Worm (Caenorhabditis elegans) whole organism, early embryonic: ENCODE data around the gene let-413.

Source experiments
- B0310.2 ChIP-seq: sonication (generic microtip); optimal IDR thresholded peaks from 2 replicates; lab custom pipeline; 2016; ENCODE audit warnings: mild to moderate bottlenecking, missing genetic modification characterization, missing compliant biosample characterization
- F13C5.2 ChIP-seq: sonication (generic microtip); optimal IDR thresholded peaks from 2 replicates; lab custom pipeline; 2017; ENCODE audit warnings: mild to moderate bottlenecking, missing genetic modification characterization, inconsistent platforms, missing compliant biosample characterization
- aly-1 ChIP-seq: sonication (generic microtip); optimal IDR thresholded peaks from 2 replicates; lab custom pipeline; 2016; ENCODE audit warnings: missing genetic modification characterization, missing compliant biosample characterization
- ama-1 ChIP-seq: fragments of 150-350 bp; optimal IDR thresholded peaks from 2 replicates; lab custom pipeline; 2014
- ceh-13 ChIP-seq: fragments of 200-800 bp; sonication (Bioruptor generic); optimal IDR thresholded peaks from 2 replicates; lab custom pipeline; 2018; ENCODE audit warnings: mild to moderate bottlenecking, missing genetic modification characterization, missing compliant biosample characterization
- ceh-36 ChIP-seq: sonication (generic microtip); optimal IDR thresholded peaks from 2 replicates; lab custom pipeline; 2016; ENCODE audit warnings: missing genetic modification characterization, inconsistent platforms, missing compliant biosample characterization
- ets-7 ChIP-seq: sonication (generic microtip); optimal IDR thresholded peaks from 2 replicates; lab custom pipeline; 2016; ENCODE audit warnings: missing genotype, missing genetic modification characterization, missing compliant biosample characterization
- flt-1 ChIP-seq: fragments of 200-800 bp; sonication (Bioruptor generic); IDR thresholded peaks from 2 replicates; pipeline ENCODE4 v1.3.6; 2022; ENCODE audit warnings: missing genetic modification characterization, missing compliant biosample characterization
- hmbx-1 ChIP-seq: sonication (generic microtip); optimal IDR thresholded peaks from 2 replicates; lab custom pipeline; 2016; ENCODE audit warnings: mild to moderate bottlenecking, missing genetic modification characterization, missing compliant biosample characterization
- hmg-4 ChIP-seq: fragments of 200-800 bp; sonication (Bioruptor generic); optimal IDR thresholded peaks from 2 replicates; lab custom pipeline; 2018; ENCODE audit warnings: mild to moderate bottlenecking, missing genetic modification characterization, missing compliant biosample characterization
- hnd-1 ChIP-seq: sonication (generic microtip); optimal IDR thresholded peaks from 2 replicates; lab custom pipeline; 2016; ENCODE audit warnings: missing genetic modification characterization, missing compliant biosample characterization
- pes-1 ChIP-seq: fragments of 200-800 bp; sonication (Bioruptor generic); IDR thresholded peaks from 2 replicates; pipeline ENCODE4 v1.3.6; 2022; ENCODE audit warnings: missing genetic modification reagents, missing genetic modification characterization, missing compliant biosample characterization
- scrt-1 ChIP-seq: fragments of 200-800 bp; sonication (Bioruptor generic); IDR thresholded peaks from 2 replicates; pipeline ENCODE4 v1.3.6; 2022; ENCODE audit warnings: missing genetic modification characterization, missing compliant biosample characterization
- sea-1 ChIP-seq: fragments of 200-800 bp; sonication (Bioruptor generic); conservative IDR thresholded peaks from 2 replicates; pipeline ENCODE4 v1.3.6; 2022; ENCODE audit warnings: missing genetic modification characterization, missing compliant biosample characterization
- tbx-11 ChIP-seq: fragments of 200-800 bp; sonication (Bioruptor generic); IDR thresholded peaks from 2 replicates; pipeline ENCODE4 v1.3.6; 2022; ENCODE audit warnings: missing genetic modification characterization, missing compliant biosample characterization
- tbx-37 ChIP-seq: fragments of 200-800 bp; sonication (Bioruptor generic); conservative IDR thresholded peaks from 2 replicates; pipeline ENCODE4 v1.3.6; 2022; ENCODE audit warnings: missing genetic modification reagents, missing genetic modification characterization, missing compliant biosample characterization
- tra-4 ChIP-seq: sonication (generic microtip); optimal IDR thresholded peaks from 2 replicates; lab custom pipeline; 2017; ENCODE audit warnings: missing genetic modification characterization, missing compliant biosample characterization

Gene let-413

ce11 chrV:7977701-7978461 lies at the start of gene let-413:
Gene let-413 (minus strand): TSS chrV:7977776.
- TF ChIP-seq B0310.2 (tag; lab: Kevin White, UChicago) (no peak), tbx-11 (GFP tag; lab: Robert Waterston, UW) (no peak), aly-1 (peak; percentile 21), ama-1 (lab: Kevin White, UChicago) (no peak)

ce11 chrV:8026343-8026742 lies 48.8 kb upstream of the let-413 start, which contains the start of gene F43H9.4:
Gene F43H9.4 (plus strand): TSS chrV:8026708.
- TF ChIP-seq pes-1 (GFP tag; lab: Robert Waterston, UW): no peak
- TF ChIP-seq aly-1: no peak
- no peak for TF ChIP-seq ama-1 (lab: Kevin White, UChicago)
- no peak for TF ChIP-seq B0310.2 (tag; lab: Kevin White, UChicago)

- TF ChIP-seq pes-1 (GFP tag; lab: Robert Waterston, UW): no peak
- TF ChIP-seq tbx-11 (GFP tag; lab: Robert Waterston, UW): no peak
- TF ChIP-seq sea-1 (GFP tag; lab: Robert Waterston, UW): no peak
- TF ChIP-seq ets-7 (tag; lab: Kevin White, UChicago): no peak
- TF ChIP-seq hmbx-1 (tag; lab: Kevin White, UChicago): no peak
- no peak for TF ChIP-seq flt-1 (GFP tag; lab: Robert Waterston, UW)
- TF ChIP-seq tbx-37: no peak
- no peak for TF ChIP-seq tra-4 (tag; lab: Kevin White, UChicago)
- TF ChIP-seq hnd-1 (tag; lab: Kevin White, UChicago): no peak
- no peak for TF ChIP-seq ama-1 (lab: Kevin White, UChicago)
- TF ChIP-seq ceh-13 (GFP tag; lab: Kevin White, UChicago): no peak
- TF ChIP-seq aly-1: no peak
- TF ChIP-seq hmg-4: no peak
- TF ChIP-seq scrt-1: no peak
- no peak for TF ChIP-seq F13C5.2 (tag; lab: Kevin White, UChicago)
- no peak for TF ChIP-seq ceh-36
- no peak for TF ChIP-seq B0310.2 (tag; lab: Kevin White, UChicago)
These were observed 47.7 kb upstream of the let-413 start for ce11 chrV:8025259-8025658.

ce11 chrV:8024752-8025151 lies 47.2 kb upstream of the let-413 start, which contains the start of gene F43H9.3:
Gene F43H9.3 (minus strand): TSS chrV:8024940.
- TF ChIP-seq ama-1 (lab: Kevin White, UChicago): no peak
- no peak for TF ChIP-seq scrt-1
- no peak for TF ChIP-seq aly-1
- no peak for TF ChIP-seq tbx-11 (GFP tag; lab: Robert Waterston, UW)
- no peak for TF ChIP-seq hmg-4
- no peak for TF ChIP-seq pes-1 (GFP tag; lab: Robert Waterston, UW)
- TF ChIP-seq sea-1 (GFP tag; lab: Robert Waterston, UW): no peak
- TF ChIP-seq ets-7 (tag; lab: Kevin White, UChicago): no peak
- no peak for TF ChIP-seq hnd-1 (tag; lab: Kevin White, UChicago)
- no peak for TF ChIP-seq F13C5.2 (tag; lab: Kevin White, UChicago)
- TF ChIP-seq tra-4 (tag; lab: Kevin White, UChicago): no peak
- no peak for TF ChIP-seq hmbx-1 (tag; lab: Kevin White, UChicago)
- TF ChIP-seq B0310.2 (tag; lab: Kevin White, UChicago): no peak
- TF ChIP-seq tbx-37: no peak
- no peak for TF ChIP-seq ceh-36
- no peak for TF ChIP-seq flt-1 (GFP tag; lab: Robert Waterston, UW)
- no peak for TF ChIP-seq ceh-13 (GFP tag; lab: Kevin White, UChicago)

ce11 chrV:8022040-8022439 lies 44.5 kb upstream of the let-413 start, which contains the start of gene ech-3:
Gene ech-3 (plus strand): TSS chrV:8022217.
- TF ChIP-seq ceh-13 (GFP tag; lab: Kevin White, UChicago) (no peak), flt-1 (GFP tag; lab: Robert Waterston, UW) (no peak)

ce11 chrV:8019783-8020182 lies 42.2 kb upstream of the let-413 start:
- TF ChIP-seq flt-1 (GFP tag; lab: Robert Waterston, UW) (no peak), scrt-1 (no peak), F13C5.2 (tag; lab: Kevin White, UChicago) (no peak), aly-1 (no peak), sea-1 (GFP tag; lab: Robert Waterston, UW) (no peak), tbx-11 (GFP tag; lab: Robert Waterston, UW) (no peak), ceh-36 (no peak), hnd-1 (tag; lab: Kevin White, UChicago) (no peak), ama-1 (lab: Kevin White, UChicago) (no peak), hmbx-1 (tag; lab: Kevin White, UChicago) (no peak), tra-4 (tag; lab: Kevin White, UChicago) (no peak), pes-1 (GFP tag; lab: Robert Waterston, UW) (no peak), B0310.2 (tag; lab: Kevin White, UChicago) (no peak), ceh-13 (GFP tag; lab: Kevin White, UChicago) (no peak), hmg-4 (no peak), tbx-37 (no peak), ets-7 (tag; lab: Kevin White, UChicago) (no peak)

ce11 chrV:8018919-8019318 lies 41.3 kb upstream of the let-413 start:
- TF ChIP-seq F13C5.2 (tag; lab: Kevin White, UChicago): no peak
- TF ChIP-seq B0310.2 (tag; lab: Kevin White, UChicago): no peak
- no peak for TF ChIP-seq ceh-36
- TF ChIP-seq tra-4 (tag; lab: Kevin White, UChicago): no peak
- TF ChIP-seq pes-1 (GFP tag; lab: Robert Waterston, UW): no peak
- no peak for TF ChIP-seq sea-1 (GFP tag; lab: Robert Waterston, UW)
- no peak for TF ChIP-seq flt-1 (GFP tag; lab: Robert Waterston, UW)
- no peak for TF ChIP-seq tbx-11 (GFP tag; lab: Robert Waterston, UW)
- TF ChIP-seq hmbx-1 (tag; lab: Kevin White, UChicago): no peak
- no peak for TF ChIP-seq ets-7 (tag; lab: Kevin White, UChicago)
- TF ChIP-seq hmg-4: no peak
- no peak for TF ChIP-seq ceh-13 (GFP tag; lab: Kevin White, UChicago)
- no peak for TF ChIP-seq scrt-1
- TF ChIP-seq tbx-37: no peak
- no peak for TF ChIP-seq hnd-1 (tag; lab: Kevin White, UChicago)
- TF ChIP-seq aly-1: no peak
